Fruit fly (Drosophila melanogaster) whole organism, wandering third instar larva: Measurements from ENCODE around the gene CG14434.

Source experiments
- CG32264 ChIP-seq: fragments of 200-800 bp; sonication (Bioruptor generic); optimal IDR thresholded peaks from 2 replicates; lab custom pipeline; 2016; ENCODE audit warnings: missing biosample characterization, missing genetic modification characterization
- GATAd ChIP-seq: sonication (Bioruptor generic); optimal IDR thresholded peaks from 2 replicates; lab custom pipeline; 2016; ENCODE audit warnings: missing biosample characterization, missing genetic modification characterization
- Rel ChIP-seq, 2 experiments: fragments of 200-800 bp; sonication (Bioruptor generic) in 1 of 2; optimal IDR thresholded peaks; 2 replicates in 1 of 2; 3 replicates in 1 of 2; lab custom pipeline; 2016 to 2019; ENCODE audit warnings: mild to moderate bottlenecking in 2 of 2, missing biosample characterization in 2 of 2, missing genetic modification characterization in 2 of 2, moderate library complexity in 1 of 2
- dl ChIP-seq, 2 experiments: fragments of 175-275, 200-275 bp in 1 of 2; fragments of 200-275 bp in 1 of 2; sonication (Bioruptor generic); optimal IDR thresholded peaks; lab custom pipeline; 2018; ENCODE audit warnings: mild to moderate bottlenecking in 2 of 2, missing biosample characterization in 2 of 2, missing genetic modification characterization in 2 of 2, moderate library complexity in 2 of 2; ENCODE audit not compliant: partially characterized antibody in 2 of 2, insufficient read depth in 1 of 2
- ey ChIP-seq: fragments of 200-800 bp; sonication (Bioruptor generic); optimal IDR thresholded peaks from 2 replicates; lab custom pipeline; 2016; ENCODE audit warnings: missing biosample characterization, missing genetic modification characterization
- h ChIP-seq: fragments of 200-800 bp; sonication (Bioruptor generic); optimal IDR thresholded peaks from 3 replicates; lab custom pipeline; 2016; ENCODE audit warnings: missing biosample characterization, mild to moderate bottlenecking, missing genetic modification characterization
- sv ChIP-seq: fragments of 200-800 bp; sonication (Bioruptor generic); optimal IDR thresholded peaks from 3 replicates; lab custom pipeline; 2016; ENCODE audit warnings: missing biosample characterization, missing genetic modification characterization

Gene CG14434

dm6 chrX:6802376-6803080 is 64.5 kb downstream of the CG14434 start:
- no peak for TF ChIP-seq dl (GFP tag; optimal IDR thresholded peaks at IDR 0.05; lab: Kevin White, UChicago; ENCODE audit: insufficient read depth in 1 of 2, partially characterized antibody in 2 of 2)
- no peak for TF ChIP-seq Rel (GFP tag; optimal IDR thresholded peaks at IDR 0.05; lab: Kevin White, UChicago)
- TF ChIP-seq Rel (tag; optimal IDR thresholded peaks at IDR 0.05; lab: Kevin White, UChicago), result no peak
- TF ChIP-seq CG32264, result no peak
- no peak for TF ChIP-seq GATAd (GFP tag; lab: Kevin White, UChicago)
- TF ChIP-seq h (GFP tag; lab: Kevin White, UChicago), result no peak
- TF ChIP-seq sv (GFP tag; lab: Kevin White, UChicago), result no peak
- TF ChIP-seq ey (GFP tag; lab: Kevin White, UChicago), result no peak
